Fruit fly (Drosophila melanogaster): ENCODE measurements around the gene NijA.

The NijA gene

DNA sequence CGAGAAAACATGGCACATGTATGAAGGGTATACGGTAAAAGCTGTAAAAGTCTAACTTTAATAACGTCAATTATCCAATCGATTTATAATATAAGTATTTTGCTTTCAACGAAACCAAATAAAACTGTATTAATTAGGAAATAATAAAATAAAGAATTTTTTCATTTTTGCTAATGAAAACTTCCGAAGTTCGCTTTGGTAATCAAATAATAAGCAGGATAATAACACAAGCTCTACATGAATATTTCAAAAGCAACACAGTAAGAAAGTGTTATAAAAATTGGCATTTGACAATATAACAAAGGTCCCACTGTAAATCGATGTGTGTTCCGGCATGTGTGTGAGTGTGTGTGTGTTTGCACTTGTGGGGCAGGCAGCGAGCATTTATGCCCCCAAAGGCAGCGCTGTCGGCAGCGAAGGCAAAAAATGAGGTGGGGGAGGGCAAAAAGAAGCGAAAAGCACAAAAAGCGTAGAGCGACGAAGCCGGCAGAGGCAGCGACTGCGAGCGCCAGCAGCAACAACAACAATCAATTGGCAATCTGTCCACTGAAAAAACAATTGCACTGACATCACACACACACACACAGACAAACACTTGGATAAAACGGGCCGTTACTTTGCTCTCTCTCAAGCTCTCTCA is 39.9 kb upstream of the NijA start (continued):
- TF ChIP-seq CG12299 (tag; optimal IDR thresholded peaks at IDR 0.05) = no peak
- TF ChIP-seq sna (GFP tag; IDR thresholded peaks at IDR 0.05; ENCODE audit: partially characterized antibody) = peak; percentile 43; the same call in 1 of the 2 replicates
- peak; percentile 5 for TF ChIP-seq CG18262 (tag; optimal IDR thresholded peaks at IDR 0.05)
- TF ChIP-seq CG17359 (tag; optimal IDR thresholded peaks at IDR 0.05) = peak; percentile 5
- TF ChIP-seq Adf1 (GFP tag; IDR thresholded peaks at IDR 0.05) = peak; percentile 97
- peak; percentile 18 for TF ChIP-seq CoRest (tag; optimal IDR thresholded peaks at IDR 0.05)
- no peak for TF ChIP-seq CG12236 (GFP tag; optimal IDR thresholded peaks at IDR 0.05)
- peak; percentile 2 for TF ChIP-seq her (GFP tag; optimal IDR thresholded peaks at IDR 0.05)
- TF ChIP-seq Abd-B (GFP tag; optimal IDR thresholded peaks at IDR 0.05) = peak; percentile 11
- peak; percentile 10 for TF ChIP-seq phol (tag; optimal IDR thresholded peaks at IDR 0.05)
- peak; percentile 22 for TF ChIP-seq CG2120 (GFP tag; optimal IDR thresholded peaks at IDR 0.05)
- TF ChIP-seq Stat92E (GFP tag; optimal IDR thresholded peaks at IDR 0.05) = no peak
- TF ChIP-seq CG33557 (GFP tag; optimal IDR thresholded peaks at IDR 0.05) = no peak
- TF ChIP-seq Hand (GFP tag; optimal IDR thresholded peaks at IDR 0.05) = no peak
- peak; percentile 3 for TF ChIP-seq CG2712 (tag; optimal IDR thresholded peaks at IDR 0.05)
- TF ChIP-seq CG6791 (GFP tag; IDR thresholded peaks at IDR 0.05; ENCODE audit: partially characterized antibody) = no peak
- TF ChIP-seq Drgx (GFP tag; IDR thresholded peaks at IDR 0.05) = peak; percentile 45; the same call in 1 of the 2 replicates
- TF ChIP-seq tna (GFP tag; IDR thresholded peaks at IDR 0.05; ENCODE audit: partially characterized antibody) = no peak; the same call in 1 of the 2 replicates
- no peak for TF ChIP-seq grn (GFP tag; optimal IDR thresholded peaks at IDR 0.05)
- TF ChIP-seq ftz-f1 (GFP tag; optimal IDR thresholded peaks at IDR 0.05) = no peak
- no peak for TF ChIP-seq pb (GFP tag; optimal IDR thresholded peaks at IDR 0.05)
- TF ChIP-seq gem (tag; optimal IDR thresholded peaks at IDR 0.05) = peak; percentile 47
- no peak; the same call in 2 of the 3 replicates for TF ChIP-seq zen2 (GFP tag; IDR thresholded peaks at IDR 0.05; ENCODE audit: partially characterized antibody)
- no peak for TF ChIP-seq Dp (GFP tag; optimal IDR thresholded peaks at IDR 0.05)
- TF ChIP-seq hbn (GFP tag; IDR thresholded peaks at IDR 0.05; ENCODE audit: partially characterized antibody) = no peak
- TF ChIP-seq CG15514 (GFP tag; optimal IDR thresholded peaks at IDR 0.05) = no peak
- TF ChIP-seq Nf-YB (GFP tag; optimal IDR thresholded peaks at IDR 0.05) = no peak
- TF ChIP-seq luna (GFP tag; optimal IDR thresholded peaks at IDR 0.05) = no peak
- peak; percentile 8 for TF ChIP-seq Med (GFP tag)
- TF ChIP-seq Meics (GFP tag; optimal IDR thresholded peaks at IDR 0.05) = no peak
- TF ChIP-seq CG14014 (GFP tag; IDR thresholded peaks at IDR 0.05) = 0 out of 2 replicates have a peak, but pooled peaks have one; percentile 6
- no peak for TF ChIP-seq Trl (optimal IDR thresholded peaks at IDR 0.05)
- no peak for TF ChIP-seq Trl (GFP tag; optimal IDR thresholded peaks at IDR 0.05)
- TF ChIP-seq CG7271 (tag; optimal IDR thresholded peaks at IDR 0.05) = no peak
- no peak for TF ChIP-seq Chrac-16 (GFP tag; optimal IDR thresholded peaks at IDR 0.05)
- no peak for TF ChIP-seq tgo (GFP tag; IDR thresholded peaks at IDR 0.05)
- TF ChIP-seq CG7839 (tag; optimal IDR thresholded peaks at IDR 0.05) = peak; percentile 23
- TF ChIP-seq ranshi (GFP tag; IDR thresholded peaks at IDR 0.05) = peak; percentile 35; the same call in 1 of the 2 replicates
- no peak for TF ChIP-seq ato (GFP tag; IDR thresholded peaks at IDR 0.05; ENCODE audit: partially characterized antibody)
- no peak for TF ChIP-seq CG1529 (GFP tag; optimal IDR thresholded peaks at IDR 0.05)
- 0 out of 2 replicates have a peak, but pooled peaks have one; percentile 32 for TF ChIP-seq CG17612 (GFP tag; IDR thresholded peaks at IDR 0.05)
- no peak for TF ChIP-seq sug (tag; optimal IDR thresholded peaks at IDR 0.05)
- no peak for TF ChIP-seq cg (GFP tag; optimal IDR thresholded peaks at IDR 0.05)
- TF ChIP-seq CG6854 (GFP tag; optimal IDR thresholded peaks at IDR 0.05) = no peak
- TF ChIP-seq CG32772 (GFP tag; IDR thresholded peaks at IDR 0.05) = peak; percentile 36; the same call in 1 of the 2 replicates
